Fruit fly (Drosophila melanogaster) whole organism, embryonic: Measurements from ENCODE around the gene CRAT.

Source experiments
- Bgb ChIP-seq: fragments of 200-800 bp; sonication (Bioruptor generic); IDR thresholded peaks from 2 replicates; pipeline ENCODE4 v1.3.6; 2022; ENCODE audit warnings: missing biosample characterization, missing genetic modification characterization; ENCODE audit not compliant: partially characterized antibody
- BtbVII ChIP-seq: fragments of 200-800 bp; sonication (Bioruptor generic); optimal IDR thresholded peaks from 3 replicates; lab custom pipeline; 2017; ENCODE audit warnings: missing biosample characterization, mild to moderate bottlenecking, missing genetic modification characterization
- CG10267 ChIP-seq: fragments of 200-800 bp; sonication (Bioruptor generic); optimal IDR thresholded peaks from 2 replicates; lab custom pipeline; 2018; ENCODE audit warnings: missing biosample characterization, mild to moderate bottlenecking, missing genetic modification characterization, moderate library complexity
- CG11456 ChIP-seq: fragments of 200-800 bp; sonication (Bioruptor generic); IDR thresholded peaks from 3 replicates; pipeline ENCODE4 v1.3.6; 2022; ENCODE audit warnings: missing biosample characterization, missing genetic modification characterization
- CG12071 ChIP-seq: fragments of 200-800 bp; sonication (Bioruptor generic); optimal IDR thresholded peaks from 3 replicates; lab custom pipeline; 2018; ENCODE audit warnings: missing biosample characterization, mild to moderate bottlenecking, missing genetic modification characterization
- CG12104 ChIP-seq: fragments of 200-800 bp; sonication (Bioruptor generic); optimal IDR thresholded peaks from 3 replicates; lab custom pipeline; 2016; ENCODE audit warnings: missing biosample characterization, missing genetic modification characterization
- CG13894 ChIP-seq: fragments of 200-800 bp; sonication (Bioruptor generic); optimal IDR thresholded peaks from 3 replicates; lab custom pipeline; 2018; ENCODE audit warnings: missing biosample characterization, mild to moderate bottlenecking, missing genetic modification characterization, moderate library complexity
- CG14710 ChIP-seq: fragments of 200-800 bp; sonication (Bioruptor generic); optimal IDR thresholded peaks from 3 replicates; lab custom pipeline; 2019; ENCODE audit warnings: missing biosample characterization, mild to moderate bottlenecking, missing genetic modification characterization, moderate library complexity
- CG16813 ChIP-seq: fragments of 200-800 bp; sonication (Bioruptor generic); IDR thresholded peaks from 3 replicates; pipeline ENCODE4 v1.3.6; 2022; ENCODE audit warnings: missing biosample characterization, missing genetic modification characterization; ENCODE audit not compliant: partially characterized antibody
- CG2202 ChIP-seq: fragments of 200-800 bp; sonication (Bioruptor generic); optimal IDR thresholded peaks from 2 replicates; lab custom pipeline; 2018; ENCODE audit warnings: missing biosample characterization, mild to moderate bottlenecking, missing genetic modification characterization
- CG2875 ChIP-seq: fragments of 200-800 bp; sonication (Bioruptor generic); optimal IDR thresholded peaks from 2 replicates; lab custom pipeline; 2017; ENCODE audit warnings: missing biosample characterization, mild to moderate bottlenecking, missing genetic modification characterization, missing genetic modification reagents
- CG30403 ChIP-seq: fragments of 200-800 bp; sonication (Bioruptor generic); optimal IDR thresholded peaks from 3 replicates; lab custom pipeline; 2016; ENCODE audit warnings: missing biosample characterization, missing genetic modification characterization
- CG32772 ChIP-seq: fragments of 200-800 bp; sonication (Bioruptor generic); IDR thresholded peaks from 2 replicates; pipeline ENCODE4 v1.3.6; 2022; ENCODE audit warnings: missing biosample characterization, missing genetic modification characterization
- CG33557 ChIP-seq: fragments of 200-800 bp; sonication (Bioruptor generic); optimal IDR thresholded peaks from 2 replicates; lab custom pipeline; 2019; ENCODE audit warnings: missing biosample characterization, mild to moderate bottlenecking, missing genetic modification characterization, moderate library complexity
- CG34224 ChIP-seq: fragments of 200-800 bp; sonication (Bioruptor generic); IDR thresholded peaks from 3 replicates; pipeline ENCODE4 v1.3.6; 2022; ENCODE audit warnings: missing biosample characterization, missing genetic modification characterization; ENCODE audit not compliant: partially characterized antibody
- CG3726 ChIP-seq: fragments of 200-800 bp; sonication (Bioruptor generic); IDR thresholded peaks from 3 replicates; pipeline ENCODE4, ENCODE4 v1.3.6; 2022; ENCODE audit warnings: missing biosample characterization, missing genetic modification characterization
- CG3838 ChIP-seq: fragments of 200-800 bp; sonication (Bioruptor generic); optimal IDR thresholded peaks from 3 replicates; lab custom pipeline; 2016; ENCODE audit warnings: missing biosample characterization, missing genetic modification characterization
- CG4282 ChIP-seq: fragments of 200-800 bp; sonication (Bioruptor generic); optimal IDR thresholded peaks from 2 replicates; lab custom pipeline; 2016; ENCODE audit warnings: missing biosample characterization, missing genetic modification characterization
- CG5953 ChIP-seq: fragments of 200-800 bp; sonication (Bioruptor generic); IDR thresholded peaks from 2 replicates; pipeline ENCODE4 v1.3.6; 2022; ENCODE audit warnings: missing biosample characterization, missing genetic modification characterization
- CG6175 ChIP-seq: fragments of 200-800 bp; sonication (Bioruptor generic); IDR thresholded peaks from 3 replicates; pipeline ENCODE4 v1.3.6; 2022; ENCODE audit warnings: missing biosample characterization, missing genetic modification characterization
- CG6254 ChIP-seq: fragments of 200-800 bp; sonication (Bioruptor generic); optimal IDR thresholded peaks from 3 replicates; lab custom pipeline; 2017; ENCODE audit warnings: mild to moderate bottlenecking, missing biosample characterization, missing genetic modification reagents, missing genetic modification characterization
- CG6854 ChIP-seq: fragments of 200-800 bp; sonication (Bioruptor generic); optimal IDR thresholded peaks from 3 replicates; lab custom pipeline; 2017; ENCODE audit warnings: missing biosample characterization, mild to moderate bottlenecking, missing genetic modification characterization
- CG8290 ChIP-seq, 3 experiments: fragments of 200-800 bp; sonication (Bioruptor generic); optimal IDR thresholded peaks; 2 replicates each; lab custom pipeline; 2016 to 2019; ENCODE audit warnings: missing biosample characterization in 3 of 3, missing genetic modification characterization in 3 of 3, mild to moderate bottlenecking in 2 of 3, moderate library complexity in 1 of 3
- CG8388 ChIP-seq: fragments of 200-800 bp; sonication (Bioruptor generic); optimal IDR thresholded peaks from 2 replicates; lab custom pipeline; 2019; ENCODE audit warnings: missing biosample characterization, mild to moderate bottlenecking, missing genetic modification characterization, moderate library complexity
- CG8478 ChIP-seq: fragments of >200 bp; optimal IDR thresholded peaks from 2 replicates; lab custom pipeline; 2018
- CG9876 ChIP-seq: fragments of 200-800 bp; sonication (Bioruptor generic); optimal IDR thresholded peaks from 2 replicates; lab custom pipeline; 2016; ENCODE audit warnings: missing biosample characterization, missing genetic modification characterization
- Camta ChIP-seq: fragments of 200-800 bp; sonication (Bioruptor generic); optimal IDR thresholded peaks from 2 replicates; lab custom pipeline; 2016; ENCODE audit warnings: missing biosample characterization, missing genetic modification characterization
- Dref ChIP-seq: fragments of 200-800 bp; sonication (Bioruptor generic); IDR thresholded peaks from 2 replicates; pipeline ENCODE4 v1.3.6; 2022; ENCODE audit warnings: missing biosample characterization, missing genetic modification characterization
- Ets65A ChIP-seq: fragments of 200-800 bp; sonication (Bioruptor generic); peaks from one replicate; lab custom pipeline; 2016; ENCODE audit warnings: missing biosample characterization, missing genetic modification characterization
- Fer1 ChIP-seq: fragments of 200-800 bp; sonication (Bioruptor generic); optimal IDR thresholded peaks from 2 replicates; lab custom pipeline; 2017; ENCODE audit warnings: missing biosample characterization, mild to moderate bottlenecking, missing genetic modification characterization
- HHEX ChIP-seq: fragments of 200-800 bp; sonication (Bioruptor generic); optimal IDR thresholded peaks from 3 replicates; lab custom pipeline; 2017; ENCODE audit warnings: missing biosample characterization, mild to moderate bottlenecking, missing genetic modification characterization, missing genetic modification reagents
- Hr51 ChIP-seq, 2 experiments: fragments of 200-800 bp; sonication (Bioruptor generic); optimal IDR thresholded peaks; 2 replicates in 1 of 2; 3 replicates in 1 of 2; lab custom pipeline; 2016 to 2018; ENCODE audit warnings: missing biosample characterization in 2 of 2, missing genetic modification characterization in 2 of 2, mild to moderate bottlenecking in 1 of 2, moderate library complexity in 1 of 2
- Mad ChIP-seq: fragments of 200-800 bp; sonication (Bioruptor generic); optimal IDR thresholded peaks from 2 replicates; lab custom pipeline; 2016; ENCODE audit warnings: missing biosample characterization, missing genetic modification characterization
- Max ChIP-seq: fragments of 200-800 bp; sonication (Bioruptor generic); optimal IDR thresholded peaks from 2 replicates; lab custom pipeline; 2016; ENCODE audit warnings: missing biosample characterization, mild to moderate bottlenecking, missing genetic modification characterization
- Nf-YA ChIP-seq: fragments of 200-800 bp; sonication (Bioruptor generic); IDR thresholded peaks from 2 replicates; pipeline ENCODE4 v1.3.6; 2022; ENCODE audit warnings: missing biosample characterization, missing genetic modification characterization
- ab ChIP-seq: fragments of 200-800 bp; sonication (Bioruptor generic); optimal IDR thresholded peaks from 2 replicates; lab custom pipeline; 2016; ENCODE audit warnings: missing biosample characterization, missing genetic modification characterization
- amos ChIP-seq: fragments of 200-800 bp; sonication (Bioruptor generic); IDR thresholded peaks from 2 replicates; pipeline ENCODE4 v1.3.6; 2022; ENCODE audit warnings: missing biosample characterization, missing genetic modification characterization; ENCODE audit not compliant: partially characterized antibody
- ara ChIP-seq: fragments of 200-800 bp; sonication (Bioruptor generic); IDR thresholded peaks from 2 replicates; pipeline ENCODE4 v1.3.6; 2022; ENCODE audit warnings: missing biosample characterization, missing genetic modification characterization
- bcd ChIP-seq: fragments of 200-800 bp; sonication (Bioruptor generic); optimal IDR thresholded peaks from 2 replicates; lab custom pipeline; 2017; ENCODE audit warnings: missing biosample characterization, mild to moderate bottlenecking, missing genetic modification characterization
- bigmax ChIP-seq: fragments of 200-800 bp; sonication (Bioruptor generic); optimal IDR thresholded peaks from 2 replicates; lab custom pipeline; 2018; ENCODE audit warnings: missing biosample characterization, mild to moderate bottlenecking, missing genetic modification characterization
- bowl ChIP-seq: fragments of 200-800 bp; sonication (Bioruptor generic); IDR thresholded peaks from 2 replicates; pipeline ENCODE4 v1.3.6; 2022; ENCODE audit warnings: missing biosample characterization, missing genetic modification characterization
- bsh ChIP-seq, 2 experiments: fragments of 200-800 bp; sonication (Bioruptor generic); optimal IDR thresholded peaks; 2 replicates each; lab custom pipeline; 2017 to 2018; ENCODE audit warnings: mild to moderate bottlenecking in 2 of 2, missing biosample characterization in 2 of 2, missing genetic modification characterization in 2 of 2, moderate library complexity in 1 of 2
- da ChIP-seq: fragments of 200-800 bp; sonication (Bioruptor generic); optimal IDR thresholded peaks from 2 replicates; lab custom pipeline; 2016; ENCODE audit warnings: missing biosample characterization, missing genetic modification characterization
- fu2 ChIP-seq: fragments of 200-800 bp; sonication (Bioruptor generic); optimal IDR thresholded peaks from 2 replicates; lab custom pipeline; 2016; ENCODE audit warnings: missing biosample characterization, missing genetic modification characterization
- lola ChIP-seq, 3 experiments: fragments of >200 bp in 2 of 3; fragments of 200-800 bp in 1 of 3; sonication (Bioruptor generic) in 1 of 3; optimal IDR thresholded peaks; 2 replicates each; lab custom pipeline; 2017 to 2019; ENCODE audit warnings: missing biosample characterization in 3 of 3, missing genetic modification characterization in 3 of 3, mild to moderate bottlenecking in 1 of 3, moderate library complexity in 1 of 3
- nau ChIP-seq: fragments of 200-800 bp; sonication (Bioruptor generic); optimal IDR thresholded peaks from 3 replicates; lab custom pipeline; 2017; ENCODE audit warnings: missing biosample characterization, mild to moderate bottlenecking, missing genetic modification characterization, missing genetic modification reagents
- pho ChIP-seq: fragments of 200-800 bp; sonication (Bioruptor generic); optimal IDR thresholded peaks from 2 replicates; lab custom pipeline; 2016; ENCODE audit warnings: missing biosample characterization, missing genetic modification characterization
- phol ChIP-seq: fragments of 200-800 bp; sonication (Bioruptor generic); optimal IDR thresholded peaks from 3 replicates; lab custom pipeline; 2018; ENCODE audit warnings: missing biosample characterization, mild to moderate bottlenecking, missing genetic modification characterization, moderate library complexity
- pros ChIP-seq: fragments of 200-800 bp; sonication (Bioruptor generic); optimal IDR thresholded peaks from 3 replicates; lab custom pipeline; 2019; ENCODE audit warnings: missing biosample characterization, mild to moderate bottlenecking, missing genetic modification characterization, moderate library complexity
- sqz ChIP-seq: fragments of 200-800 bp; sonication (Bioruptor generic); optimal IDR thresholded peaks from 3 replicates; lab custom pipeline; 2018; ENCODE audit warnings: missing biosample characterization, mild to moderate bottlenecking, missing genetic modification characterization

The CRAT gene

DNA sequence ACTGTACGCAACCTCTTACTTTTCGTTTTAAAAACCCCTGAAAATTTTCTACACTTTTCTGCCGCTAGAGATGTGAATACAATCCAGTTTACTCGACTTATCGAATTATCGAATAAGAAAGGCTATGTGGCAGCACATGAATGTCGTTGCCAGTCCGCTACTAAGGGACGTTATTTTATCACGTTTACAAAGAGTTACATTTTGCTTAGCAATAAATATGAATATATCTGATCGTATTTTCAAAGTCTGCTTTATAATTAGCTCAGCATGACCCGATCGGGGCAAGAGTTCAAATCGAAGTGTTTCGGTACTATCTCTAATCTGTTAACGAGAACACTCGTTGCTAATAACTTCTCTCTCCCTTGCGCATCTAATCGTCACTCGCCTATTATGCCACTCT is 7.7 kb downstream of the CRAT start, which contains the start of gene CG42724 (continued):
- peak; percentile 79 for TF ChIP-seq Dref (GFP tag; lab: Robert Waterston, UW)
- TF ChIP-seq CG32772 (GFP tag; lab: Robert Waterston, UW), result peak; percentile 57
- peak; percentile 62; the same call in 2 of the 3 replicates for TF ChIP-seq CG16813
- peak; percentile 49 for TF ChIP-seq CG4282 (GFP tag; lab: Kevin White, UChicago)
- 0 out of 2 replicates have a peak, but pooled peaks have one; percentile 27 for TF ChIP-seq ara (GFP tag; lab: Robert Waterston, UW)
- peak; percentile 78 for TF ChIP-seq Camta (GFP tag; lab: Kevin White, UChicago)
- no peak for TF ChIP-seq CG13894 (tag; lab: Kevin White, UChicago)
- no peak for TF ChIP-seq CG8388
- no peak for TF ChIP-seq CG12071 (GFP tag; lab: Kevin White, UChicago)
- no peak for TF ChIP-seq Bgb
- TF ChIP-seq sqz (GFP tag; lab: Kevin White, UChicago), result no peak
- TF ChIP-seq CG6854, result no peak
- peak; percentile 71 for TF ChIP-seq CG30403 (GFP tag; lab: Kevin White, UChicago)
- peak in 1 of 2 experiments; percentile 58 for TF ChIP-seq Hr51 (GFP tag; optimal IDR thresholded peaks at IDR 0.05; lab: Kevin White, UChicago)
- no peak for TF ChIP-seq Fer1 (GFP tag; lab: Kevin White, UChicago)
- TF ChIP-seq lola (GFP tag; optimal IDR thresholded peaks at IDR 0.05; lab: Kevin White, UChicago), result no peak
- TF ChIP-seq phol, result peak; percentile 54
- TF ChIP-seq ab (GFP tag; lab: Kevin White, UChicago), result peak; percentile 8
- no peak for TF ChIP-seq CG12104 (GFP tag; lab: Kevin White, UChicago)
- peak; percentile 97 for TF ChIP-seq CG8290 (GFP tag; optimal IDR thresholded peaks at IDR 0.05; lab: Kevin White, UChicago)
- TF ChIP-seq CG8290 (tag; optimal IDR thresholded peaks at IDR 0.05; lab: Kevin White, UChicago), result peak; percentile 82 to 96
- TF ChIP-seq bigmax (GFP tag; lab: Kevin White, UChicago), result no peak
- no peak for TF ChIP-seq CG14710
- peak; percentile 72 for TF ChIP-seq CG11456 (GFP tag; lab: Robert Waterston, UW)
- TF ChIP-seq da, result peak; percentile 34
- no peak for TF ChIP-seq CG3726 (GFP tag; lab: Robert Waterston, UW)
- peak; percentile 48; the same call in 1 of the 2 replicates for TF ChIP-seq amos
- no peak for TF ChIP-seq bowl (GFP tag; lab: Robert Waterston, UW)
- peak; percentile 35 for TF ChIP-seq CG10267
- TF ChIP-seq CG2202 (tag; lab: Kevin White, UChicago), result no peak
- no peak for TF ChIP-seq nau (GFP tag; lab: Kevin White, UChicago)
- no peak for TF ChIP-seq CG3838 (GFP tag; lab: Kevin White, UChicago)
- peak; percentile 98 for TF ChIP-seq Ets65A
- TF ChIP-seq Mad, result peak; percentile 65
- no peak for TF ChIP-seq CG5953 (GFP tag; lab: Robert Waterston, UW)
- no peak for TF ChIP-seq CG2875
- no peak for TF ChIP-seq bsh (GFP tag; optimal IDR thresholded peaks at IDR 0.05; lab: Kevin White, UChicago)
- TF ChIP-seq Max, result peak; percentile 11
- TF ChIP-seq CG8478, result no peak
- peak; percentile 74 for TF ChIP-seq pho
- peak; percentile 9 for TF ChIP-seq bcd (GFP tag; lab: Kevin White, UChicago)
- peak; percentile 78 for TF ChIP-seq fu2 (GFP tag; lab: Kevin White, UChicago)
- no peak for TF ChIP-seq Nf-YA (GFP tag; lab: Robert Waterston, UW)
- TF ChIP-seq CG6175, result 0 out of 3 replicates have a peak, but pooled peaks have one; percentile 32
- TF ChIP-seq BtbVII (GFP tag; lab: Kevin White, UChicago), result no peak
- no peak for TF ChIP-seq CG6254 (GFP tag; lab: Kevin White, UChicago)
- peak; percentile 75 for TF ChIP-seq CG9876 (GFP tag; lab: Kevin White, UChicago)
- TF ChIP-seq CG34224, result no peak
- TF ChIP-seq pros (GFP tag; lab: Kevin White, UChicago), result no peak
- TF ChIP-seq CG33557 (GFP tag; lab: Kevin White, UChicago), result no peak
- TF ChIP-seq HHEX (GFP tag; lab: Kevin White, UChicago), result no peak
